Worm (Caenorhabditis elegans) whole organism, L1 larva: ENCODE results near the gene fbxa-22.

Source experiments
- ama-1 ChIP-seq: fragments of 150-350 bp; optimal IDR thresholded peaks from 2 replicates; lab custom pipeline; 2014
- blmp-1 ChIP-seq: fragments of 150-350 bp; optimal IDR thresholded peaks from 2 replicates; lab custom pipeline; 2014; ENCODE audit warnings: missing biosample characterization, missing genetic modification characterization
- ceh-82 ChIP-seq, 3 experiments: fragments of 150-350 bp in 1 of 3; sonication (generic microtip) in 2 of 3; optimal IDR thresholded peaks; 2 replicates each; lab custom pipeline; 2014 to 2017; ENCODE audit warnings: missing biosample characterization in 3 of 3, missing genetic modification characterization in 3 of 3
- hlh-4 ChIP-seq: sonication (generic microtip); optimal IDR thresholded peaks from 2 replicates; lab custom pipeline; 2016; ENCODE audit warnings: mild to moderate bottlenecking, missing genetic modification characterization, missing compliant biosample characterization
- nhr-12 ChIP-seq: sonication (generic microtip); optimal IDR thresholded peaks from 2 replicates; lab custom pipeline; 2017; ENCODE audit warnings: missing biosample characterization, missing genetic modification characterization
- nhr-76 ChIP-seq: sonication (generic microtip); optimal IDR thresholded peaks from 2 replicates; lab custom pipeline; 2017; ENCODE audit warnings: missing biosample characterization, missing genetic modification characterization
- pax-3 ChIP-seq: fragments of 200-800 bp; sonication (Bioruptor generic); optimal IDR thresholded peaks from 2 replicates; lab custom pipeline; 2018; ENCODE audit warnings: mild to moderate bottlenecking, missing genetic modification characterization, moderate library complexity, missing compliant biosample characterization
- pqm-1 ChIP-seq: sonication (generic microtip); optimal IDR thresholded peaks from 3 replicates; lab custom pipeline; 2017; ENCODE audit warnings: missing biosample characterization, missing genetic modification characterization
- snpc-4 ChIP-seq: fragments of 150-350 bp; optimal IDR thresholded peaks from 2 replicates; lab custom pipeline; 2014; ENCODE audit warnings: missing biosample characterization, missing genetic modification characterization
- unc-86 ChIP-seq: sonication (generic microtip); optimal IDR thresholded peaks from 2 replicates; lab custom pipeline; 2016; ENCODE audit warnings: missing genetic modification characterization, missing compliant biosample characterization
- zag-1 ChIP-seq: fragments of 150-350 bp; optimal IDR thresholded peaks from 2 replicates; lab custom pipeline; 2014; ENCODE audit warnings: missing biosample characterization, missing genetic modification characterization

ce11 chrIII:907311-907710 is 31.4 kb upstream of the fbxa-22 start, which contains the start of gene F23H11.4:
- no peak for TF ChIP-seq zag-1 (tag; lab: Kevin White, UChicago)
- TF ChIP-seq snpc-4 (tag; lab: Kevin White, UChicago) = no peak
- TF ChIP-seq nhr-12 = no peak
- TF ChIP-seq pax-3 = no peak
- TF ChIP-seq ceh-82 (tag; optimal IDR thresholded peaks at IDR 0.05; lab: Kevin White, UChicago) = no peak
- TF ChIP-seq unc-86 (tag; lab: Kevin White, UChicago) = no peak
- TF ChIP-seq nhr-76 = no peak
- TF ChIP-seq pqm-1 (tag; lab: Kevin White, UChicago) = no peak
- no peak for TF ChIP-seq ama-1 (lab: Kevin White, UChicago)
- TF ChIP-seq hlh-4 (tag; lab: Kevin White, UChicago) = no peak
- TF ChIP-seq blmp-1 (tag; lab: Kevin White, UChicago) = no peak
